Worm (Caenorhabditis elegans) whole organism, L3 larva: ENCODE data around the gene srw-62.

Experiments
- ama-1 ChIP-seq: fragments of 150-350 bp; optimal IDR thresholded peaks from 2 replicates; lab custom pipeline; 2018
- nhr-12 ChIP-seq: fragments of 150-350 bp; optimal IDR thresholded peaks from 2 replicates; lab custom pipeline; 2014; ENCODE audit warnings: missing biosample characterization, missing genetic modification characterization
- pqm-1 ChIP-seq: fragments of 150-350 bp; optimal IDR thresholded peaks from 2 replicates; lab custom pipeline; 2017; ENCODE audit warnings: missing biosample characterization, missing genetic modification characterization, inconsistent platforms

DNA sequence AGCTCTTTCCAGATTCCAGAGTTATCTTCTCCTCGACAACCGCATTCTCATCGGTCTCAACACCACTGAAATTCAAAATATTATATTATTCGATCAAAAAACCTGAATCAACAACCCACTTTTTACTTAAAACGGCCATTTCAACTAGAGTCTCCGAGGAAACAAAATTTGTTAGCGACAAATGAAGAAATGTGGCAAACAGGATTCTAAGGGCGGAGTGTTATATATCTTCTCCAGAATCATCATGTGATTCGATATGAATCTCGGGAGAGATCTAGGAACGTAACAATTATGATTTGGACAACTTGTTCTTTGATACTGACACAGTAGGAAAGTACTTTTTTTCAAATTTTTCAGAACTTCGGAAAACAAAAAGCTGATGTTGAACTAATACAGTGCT, 49.0 kb upstream of the srw-62 start:
- no peak for TF ChIP-seq pqm-1 (tag; lab: Kevin White, UChicago)
- no peak for TF ChIP-seq ama-1 (lab: Kevin White, UChicago)
- no peak for TF ChIP-seq nhr-12 (tag; lab: Kevin White, UChicago)
